Worm (Caenorhabditis elegans): ENCODE data around the gene F08G12.3.

Gene F08G12.3

DNA sequence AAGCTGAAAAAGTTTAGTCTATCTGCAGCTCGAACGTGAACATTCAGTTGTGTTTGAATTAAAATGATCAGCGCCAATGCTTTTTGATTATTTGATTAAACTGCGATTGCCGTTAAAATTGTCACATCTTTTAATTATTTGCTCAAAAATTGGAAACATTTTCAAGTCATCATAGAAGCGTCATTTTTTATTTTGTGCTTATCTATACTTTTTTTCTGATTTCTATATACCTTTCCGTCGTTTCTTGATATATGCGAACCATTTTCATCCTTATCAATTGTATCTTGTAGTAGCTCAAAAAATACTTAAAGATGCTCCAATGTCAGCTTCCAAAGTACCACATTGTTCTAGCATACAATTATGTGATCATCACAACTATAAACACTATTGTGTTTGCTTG is 51.2 kb downstream of the F08G12.3 start:
- TF ChIP-seq isw-1 (GFP tag; IDR thresholded peaks at IDR 0.05) (no peak), unc-98 (GFP tag; IDR thresholded peaks at IDR 0.05) (no peak), nhr-11 (tag; optimal IDR thresholded peaks at IDR 0.05) (no peak), fos-1 (tag; optimal IDR thresholded peaks at IDR 0.05) (no peak), elt-2 (tag; optimal IDR thresholded peaks at IDR 0.05) (peak; percentile 71), ama-1 (optimal IDR thresholded peaks at IDR 0.05) (no peak), unc-130 (tag; optimal IDR thresholded peaks at IDR 0.05) (no peak)
